Fruit fly (Drosophila melanogaster) whole organism, pupa: ENCODE data around the gene Pex10.

Experiments used
- CG10348 ChIP-seq: fragments of 200-800 bp; sonication (Bioruptor generic); IDR thresholded peaks from 2 replicates; pipeline ENCODE4 v1.3.6; 2022; ENCODE audit warnings: missing biosample characterization, missing genetic modification characterization
- CG12605 ChIP-seq: fragments of 200-800 bp; sonication (Bioruptor generic); IDR thresholded peaks from 2 replicates; pipeline ENCODE4 v1.3.6; 2022; ENCODE audit warnings: missing biosample characterization, missing genetic modification characterization
- CG17806 ChIP-seq: fragments of 200-800 bp; sonication (Bioruptor generic); optimal IDR thresholded peaks from 2 replicates; lab custom pipeline; 2018; ENCODE audit warnings: missing biosample characterization, mild to moderate bottlenecking, missing genetic modification characterization, moderate library complexity
- CG32121 ChIP-seq: fragments of 200-800 bp; sonication (Bioruptor generic); IDR thresholded peaks from 2 replicates; pipeline ENCODE4 v1.3.6; 2022; ENCODE audit warnings: missing biosample characterization, missing genetic modification characterization
- CG34367 ChIP-seq: fragments of 200-800 bp; sonication (Bioruptor generic); optimal IDR thresholded peaks from 2 replicates; lab custom pipeline; 2018; ENCODE audit warnings: missing biosample characterization, mild to moderate bottlenecking, missing genetic modification characterization
- CG8159 ChIP-seq: fragments of 200-800 bp; sonication (Bioruptor generic); optimal IDR thresholded peaks from 3 replicates; lab custom pipeline; 2018; ENCODE audit warnings: missing biosample characterization, mild to moderate bottlenecking, missing genetic modification characterization, moderate library complexity
- CG9948 ChIP-seq: fragments of 200-800 bp; sonication (Bioruptor generic); optimal IDR thresholded peaks from 2 replicates; lab custom pipeline; 2018; ENCODE audit warnings: missing biosample characterization, mild to moderate bottlenecking, missing genetic modification characterization, moderate library complexity
- EcR ChIP-seq: fragments of 200-800 bp; sonication (Bioruptor generic); optimal IDR thresholded peaks from 3 replicates; lab custom pipeline; 2019; ENCODE audit warnings: missing biosample characterization, missing genetic modification characterization, mild to moderate bottlenecking, moderate library complexity, missing genetic modification reagents
- Pif1A ChIP-seq: fragments of 200-800 bp; sonication (Bioruptor generic); optimal IDR thresholded peaks from 3 replicates; lab custom pipeline; 2016; ENCODE audit warnings: missing biosample characterization, missing genetic modification characterization
- gl ChIP-seq: fragments of 200-800 bp; sonication (Bioruptor generic); optimal IDR thresholded peaks from 2 replicates; lab custom pipeline; 2018; ENCODE audit warnings: missing biosample characterization, mild to moderate bottlenecking, missing genetic modification characterization

DNA sequence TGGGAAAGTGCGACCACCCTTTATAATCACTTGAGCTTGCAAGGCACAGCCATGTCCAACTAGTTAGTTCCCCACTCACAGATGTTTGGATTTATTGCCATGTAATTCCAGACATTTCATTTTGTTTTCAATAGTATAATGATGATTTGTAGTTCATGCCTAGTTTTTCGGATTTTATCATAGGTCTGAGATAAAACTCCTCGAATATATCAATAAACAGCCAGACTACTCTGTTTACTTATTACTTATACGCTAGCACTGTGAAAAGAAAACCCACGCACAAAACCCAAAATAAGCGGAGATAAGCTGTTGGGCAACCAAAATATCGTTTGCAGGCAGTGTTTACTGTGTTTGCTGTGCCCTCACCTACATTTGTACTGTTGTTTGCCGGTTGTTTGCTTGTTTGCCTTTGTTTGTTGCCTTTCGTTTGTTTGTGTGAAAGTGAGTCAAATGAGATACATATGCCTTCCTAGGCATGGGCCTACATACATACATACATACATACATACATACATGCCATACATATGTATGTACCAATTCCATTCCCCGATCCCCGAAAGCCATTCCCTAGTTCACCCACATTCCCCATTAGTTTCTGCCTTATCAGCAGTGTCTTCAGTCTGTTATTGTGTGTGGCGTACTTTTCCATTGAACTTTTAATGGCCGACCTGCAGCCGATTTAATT, 21.3 kb downstream of the Pex10 start:
- TF ChIP-seq CG9948 (tag; lab: Kevin White, UChicago) (peak; percentile 33), CG12605 (GFP tag; lab: Robert Waterston, UW) (no peak), gl (tag; lab: Kevin White, UChicago) (no peak), Pif1A (no peak), CG10348 (no peak), CG34367 (tag; lab: Kevin White, UChicago) (peak; percentile 7), CG17806 (peak; percentile 36), CG8159 (tag; lab: Kevin White, UChicago) (peak; percentile 36), CG32121 (GFP tag; lab: Robert Waterston, UW) (peak; percentile 38), EcR (GFP tag; lab: Kevin White, UChicago) (peak; percentile 69)
